Worm (Caenorhabditis elegans): ENCODE measurements around the gene pqn-68.

DNA sequence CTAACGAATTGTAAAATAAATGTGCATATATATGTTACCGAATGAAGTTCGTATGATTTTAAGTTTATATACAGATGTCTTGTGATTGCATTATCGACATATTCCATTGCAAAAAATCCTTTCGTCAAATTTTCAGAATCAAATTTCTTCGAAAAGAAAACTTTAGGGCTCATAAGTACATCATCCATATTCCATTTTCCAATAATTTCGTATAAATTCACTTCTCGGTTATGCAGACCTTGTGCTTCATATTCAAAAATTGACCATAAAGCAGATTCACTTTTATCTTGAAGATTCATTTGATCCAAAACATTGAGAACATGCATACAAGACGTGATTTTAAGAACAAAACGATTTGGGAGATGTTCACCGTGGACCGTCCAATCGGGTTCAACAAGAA, 9.0 kb upstream of the pqn-68 start:
- no peak for TF ChIP-seq ama-1 (optimal IDR thresholded peaks at IDR 0.05)
- TF ChIP-seq ceh-13 (GFP tag; optimal IDR thresholded peaks at IDR 0.05), result no peak
- no peak for TF ChIP-seq flt-1 (GFP tag; IDR thresholded peaks at IDR 0.05)
